Worm (Caenorhabditis elegans) whole organism, L4 larva: ENCODE data around the gene ZK863.1.
A peak's percentile ranks its signal among the peaks of the same experiment; 100 is the strongest.

ENCODE experiments used
- F10B5.3 ChIP-seq: sonication (generic microtip); optimal IDR thresholded peaks from 2 replicates; lab custom pipeline; 2016; ENCODE audit warnings: mild to moderate bottlenecking, missing genetic modification characterization, missing compliant biosample characterization
- F26F4.8 ChIP-seq: fragments of 200-800 bp; sonication (Bioruptor generic); conservative IDR thresholded peaks from 2 replicates; pipeline ENCODE4 v1.3.6; 2022; ENCODE audit warnings: missing genetic modification characterization, missing compliant biosample characterization
- F44E2.7 ChIP-seq: fragments of 200-800 bp; sonication (Bioruptor generic); IDR thresholded peaks from 2 replicates; pipeline ENCODE4 v2.1.2; 2022; ENCODE audit warnings: missing genetic modification characterization, missing compliant biosample characterization
- F49E8.2 ChIP-seq: sonication (generic microtip); optimal IDR thresholded peaks from 2 replicates; lab custom pipeline; 2016; ENCODE audit warnings: missing compliant biosample characterization, mild to moderate bottlenecking, missing genetic modification characterization, borderline replicate concordance
- R02D3.7 ChIP-seq: fragments of 150-350 bp; sonication (generic microtip); optimal IDR thresholded peaks from 3 replicates; lab custom pipeline; 2014; ENCODE audit warnings: missing biosample characterization, missing genetic modification characterization
- Y105C5A.15 ChIP-seq: fragments of 200-800 bp; sonication (Bioruptor generic); IDR thresholded peaks from 2 replicates; pipeline ENCODE4 v1.3.6; 2022; ENCODE audit warnings: missing genetic modification characterization, missing compliant biosample characterization
- Y48G9A.11 ChIP-seq: fragments of 200-800 bp; sonication (Bioruptor generic); IDR thresholded peaks from 2 replicates; pipeline ENCODE4 v1.3.6; 2022; ENCODE audit warnings: missing genetic modification reagents, missing genetic modification characterization, missing compliant biosample characterization
- Y75B8A.6 ChIP-seq: fragments of 200-800 bp; sonication (Bioruptor generic); IDR thresholded peaks from 2 replicates; pipeline ENCODE4 v1.3.6; 2022; ENCODE audit warnings: missing genetic modification reagents, missing genetic modification characterization, missing compliant biosample characterization
- ZK546.5 ChIP-seq, 2 experiments: sonication (generic microtip); optimal IDR thresholded peaks; 2 replicates each; lab custom pipeline; 2017; ENCODE audit warnings: missing biosample characterization in 2 of 2, missing genetic modification characterization in 2 of 2
- ama-1 ChIP-seq: fragments of 150-350 bp; optimal IDR thresholded peaks from 2 replicates; lab custom pipeline; 2014; ENCODE audit warnings: inconsistent platforms, mixed read lengths
- ceh-32 ChIP-seq: sonication (generic microtip); optimal IDR thresholded peaks from 2 replicates; lab custom pipeline; 2016; ENCODE audit warnings: mild to moderate bottlenecking, missing genetic modification characterization, missing compliant biosample characterization; ENCODE audit not compliant: poor library complexity
- ceh-82 ChIP-seq: sonication (generic microtip); optimal IDR thresholded peaks from 2 replicates; lab custom pipeline; 2017; ENCODE audit warnings: missing biosample characterization, missing genetic modification characterization
- ces-1 ChIP-seq: fragments of 150-350 bp; sonication (generic microtip); optimal IDR thresholded peaks from 4 replicates; lab custom pipeline; 2014; ENCODE audit warnings: missing biosample characterization, missing genetic modification reagents, missing genetic modification characterization
- cey-2 ChIP-seq: sonication (generic microtip); optimal IDR thresholded peaks from 3 replicates; lab custom pipeline; 2017; ENCODE audit warnings: missing genetic modification characterization, mild to moderate bottlenecking, missing compliant biosample characterization, antibody characterized with exemption, borderline replicate concordance; ENCODE audit not compliant: insufficient read depth
- ctbp-1 ChIP-seq: fragments of 200-800 bp; sonication (Bioruptor generic); IDR thresholded peaks from 2 replicates; pipeline ENCODE4 v1.3.6; 2022; ENCODE audit warnings: missing genetic modification reagents, missing genetic modification characterization, missing compliant biosample characterization
- daf-19 ChIP-seq: fragments of 200-800 bp; sonication (Bioruptor generic); conservative IDR thresholded peaks from 2 replicates; pipeline ENCODE4 v1.3.6; 2022; ENCODE audit warnings: missing genetic modification characterization, missing compliant biosample characterization
- dmd-8 ChIP-seq: fragments of 200-800 bp; sonication (Bioruptor generic); IDR thresholded peaks from 2 replicates; pipeline ENCODE4 v1.3.6; 2022; ENCODE audit warnings: missing genetic modification characterization, missing compliant biosample characterization
- dmd-9 ChIP-seq: fragments of 200-800 bp; sonication (Bioruptor generic); IDR thresholded peaks from 2 replicates; pipeline ENCODE4 v1.3.6; 2022; ENCODE audit warnings: missing genetic modification reagents, missing genetic modification characterization, missing compliant biosample characterization
- dve-1 ChIP-seq: sonication (generic microtip); optimal IDR thresholded peaks from 2 replicates; lab custom pipeline; 2017; ENCODE audit warnings: antibody characterized with exemption, mild to moderate bottlenecking, missing genetic modification characterization, missing compliant biosample characterization; ENCODE audit not compliant: insufficient read depth
- egl-27 ChIP-seq: sonication (generic microtip); optimal IDR thresholded peaks from 3 replicates; lab custom pipeline; 2017; ENCODE audit warnings: missing biosample characterization, missing genetic modification reagents, missing genetic modification characterization
- gei-8 ChIP-seq: fragments of 200-800 bp; sonication (Bioruptor generic); optimal IDR thresholded peaks from 2 replicates; lab custom pipeline; 2018; ENCODE audit warnings: mild to moderate bottlenecking, missing genetic modification characterization, missing compliant biosample characterization
- hif-1 ChIP-seq, 2 experiments: sonication (generic microtip); optimal IDR thresholded peaks; 2 replicates each; lab custom pipeline; 2016 to 2017; ENCODE audit warnings: missing compliant biosample characterization in 2 of 2, missing genetic modification characterization in 2 of 2, missing genetic modification reagents in 2 of 2, missing genotype in 2 of 2, mild to moderate bottlenecking in 1 of 2
- hlh-11 ChIP-seq: fragments of 200-800 bp; sonication (Bioruptor generic); optimal IDR thresholded peaks from 2 replicates; lab custom pipeline; 2018; ENCODE audit warnings: mild to moderate bottlenecking, missing genetic modification characterization, missing compliant biosample characterization
- hlh-30 ChIP-seq: sonication (generic microtip); optimal IDR thresholded peaks from 2 replicates; lab custom pipeline; 2017; ENCODE audit warnings: antibody characterized with exemption, mild to moderate bottlenecking, missing genetic modification characterization, missing compliant biosample characterization; ENCODE audit not compliant: insufficient read depth
- jun-1 ChIP-seq: fragments of 150-350 bp; optimal IDR thresholded peaks from 2 replicates; lab custom pipeline; 2014; ENCODE audit warnings: missing biosample characterization, missing genetic modification reagents, missing genetic modification characterization
- lin-13 ChIP-seq: fragments of 150-350 bp; optimal IDR thresholded peaks from 2 replicates; lab custom pipeline; 2014; ENCODE audit warnings: missing biosample characterization, missing genetic modification reagents, missing genetic modification characterization
- lsy-2 ChIP-seq, 2 experiments: fragments of 150-350 bp in 1 of 2; sonication (generic microtip) in 1 of 2; optimal IDR thresholded peaks; 2 replicates each; lab custom pipeline; 2014 to 2017; ENCODE audit warnings: missing biosample characterization in 2 of 2, missing genetic modification characterization in 2 of 2
- mdl-1 ChIP-seq, 2 experiments: fragments of 150-350 bp in 1 of 2; sonication (generic microtip) in 1 of 2; optimal IDR thresholded peaks; 2 replicates each; lab custom pipeline; 2014 to 2017; ENCODE audit warnings: missing biosample characterization in 2 of 2, missing genetic modification characterization in 2 of 2
- mdt-29 ChIP-seq: fragments of 200-800 bp; sonication (Bioruptor generic); IDR thresholded peaks from 2 replicates; pipeline ENCODE4 v1.3.6; 2022; ENCODE audit warnings: missing genetic modification reagents, missing genetic modification characterization, missing compliant biosample characterization
- mep-1 ChIP-seq: fragments of 150-350 bp; sonication (generic microtip); optimal IDR thresholded peaks from 3 replicates; lab custom pipeline; 2014; ENCODE audit warnings: missing biosample characterization, missing genetic modification characterization
- mes-2 ChIP-seq: sonication (generic microtip); optimal IDR thresholded peaks from 2 replicates; lab custom pipeline; 2016; ENCODE audit warnings: missing genotype, mild to moderate bottlenecking, missing genetic modification characterization, missing compliant biosample characterization; ENCODE audit not compliant: poor library complexity, severe bottlenecking
- nhr-237 ChIP-seq: sonication (generic microtip); optimal IDR thresholded peaks from 2 replicates; lab custom pipeline; 2017; ENCODE audit warnings: missing biosample characterization, missing genetic modification characterization
- nhr-28 ChIP-seq: fragments of 150-350 bp; optimal IDR thresholded peaks from 2 replicates; lab custom pipeline; 2014; ENCODE audit warnings: missing biosample characterization, missing genetic modification characterization
- nhr-41 ChIP-seq: fragments of 200-800 bp; sonication (Bioruptor generic); IDR thresholded peaks from 2 replicates; pipeline ENCODE4 v1.3.6; 2022; ENCODE audit warnings: missing genetic modification reagents, missing genetic modification characterization, missing compliant biosample characterization
- nhr-42 ChIP-seq: fragments of 200-800 bp; sonication (Bioruptor generic); IDR thresholded peaks from 2 replicates; pipeline ENCODE4 v1.3.6; 2022; ENCODE audit warnings: missing genetic modification characterization, missing compliant biosample characterization
- nhr-48 ChIP-seq: sonication (generic microtip); optimal IDR thresholded peaks from 2 replicates; lab custom pipeline; 2016; ENCODE audit warnings: mild to moderate bottlenecking, missing genetic modification characterization, missing compliant biosample characterization
- nhr-6 ChIP-seq: fragments of 150-350 bp; optimal IDR thresholded peaks from 2 replicates; lab custom pipeline; 2014; ENCODE audit warnings: missing biosample characterization, missing genetic modification characterization
- nhr-77 ChIP-seq: fragments of 150-350 bp; optimal IDR thresholded peaks from 2 replicates; lab custom pipeline; 2014; ENCODE audit warnings: missing biosample characterization, missing genetic modification characterization
- pha-4 ChIP-seq, 2 experiments: fragments of 150-350 bp in 1 of 2; fragments of 200-800 bp in 1 of 2; sonication (Bioruptor generic) in 1 of 2; IDR thresholded peaks in 1 of 2; optimal IDR thresholded peaks in 1 of 2; 2 replicates each; pipeline versions ENCODE4 v1.3.6 to Lab custom; 2014 to 2022; ENCODE audit warnings: missing genetic modification characterization in 2 of 2, missing genetic modification reagents in 2 of 2, missing biosample characterization in 1 of 2, missing compliant biosample characterization in 1 of 2
- pqm-1 ChIP-seq: sonication (generic microtip); optimal IDR thresholded peaks from 2 replicates; lab custom pipeline; 2017; ENCODE audit warnings: missing biosample characterization, missing genetic modification characterization
- rbr-2 ChIP-seq: sonication (generic microtip); optimal IDR thresholded peaks from 2 replicates; lab custom pipeline; 2016; ENCODE audit warnings: missing genotype, missing genetic modification characterization, missing compliant biosample characterization
- set-16 ChIP-seq: fragments of 200-800 bp; sonication (Bioruptor generic); IDR thresholded peaks from 2 replicates; pipeline ENCODE4 v1.3.6; 2022; ENCODE audit warnings: missing genetic modification reagents, missing genetic modification characterization, missing compliant biosample characterization
- skn-1 ChIP-seq: fragments of 150-350 bp; optimal IDR thresholded peaks from 2 replicates; lab custom pipeline; 2014; ENCODE audit warnings: missing biosample characterization, missing genetic modification characterization
- tag-97 ChIP-seq: fragments of 200-800 bp; sonication (Bioruptor generic); IDR thresholded peaks from 2 replicates; pipeline ENCODE4 v1.3.6; 2022; ENCODE audit warnings: missing genetic modification characterization, missing compliant biosample characterization
- unc-130 ChIP-seq: sonication (generic microtip); optimal IDR thresholded peaks from 2 replicates; lab custom pipeline; 2016; ENCODE audit warnings: missing genetic modification reagents, missing genetic modification characterization, missing compliant biosample characterization
- unc-62 ChIP-seq, 3 experiments: fragments of 150-350 bp in 1 of 3; sonication (generic microtip); optimal IDR thresholded peaks in 2 of 3; peaks in 1 of 3; 1 replicate in 1 of 3; 2 replicates in 2 of 3; lab custom pipeline; 2014 to 2017; ENCODE audit warnings: missing biosample characterization in 3 of 3, missing genetic modification characterization in 3 of 3, missing genetic modification reagents in 3 of 3, missing genotype in 1 of 3
- zag-1 ChIP-seq: fragments of 150-350 bp; optimal IDR thresholded peaks from 2 replicates; lab custom pipeline; 2014; ENCODE audit warnings: missing biosample characterization, missing genetic modification characterization
- zfp-3 ChIP-seq: fragments of 200-800 bp; sonication (Bioruptor generic); conservative IDR thresholded peaks from 2 replicates; pipeline ENCODE4 v1.3.6; 2022; ENCODE audit warnings: missing genetic modification reagents, missing genetic modification characterization, missing compliant biosample characterization
- ztf-11 ChIP-seq: fragments of 150-350 bp; optimal IDR thresholded peaks from 2 replicates; lab custom pipeline; 2014; ENCODE audit warnings: missing biosample characterization, missing genetic modification characterization
- ztf-7 ChIP-seq: fragments of 150-350 bp; optimal IDR thresholded peaks from 2 replicates; lab custom pipeline; 2014; ENCODE audit warnings: missing biosample characterization, missing genetic modification characterization

ZK863.1 gene

ce11 chrV:12190943-12191569, 21.0 kb upstream of the ZK863.1 start, which contains the start of gene dpy-30 (continued):
- TF ChIP-seq set-16 (GFP tag; lab: Robert Waterston, UW) (no peak), ztf-7 (tag; lab: Kevin White, UChicago) (no peak), R02D3.7 (tag; lab: Kevin White, UChicago) (no peak), cey-2 (no peak), zag-1 (tag; lab: Kevin White, UChicago) (no peak), nhr-6 (peak; percentile 84), nhr-48 (tag; lab: Kevin White, UChicago) (no peak), dmd-9 (GFP tag; lab: Robert Waterston, UW) (no peak), egl-27 (tag; lab: Kevin White, UChicago) (no peak), ZK546.5 (tag; optimal IDR thresholded peaks at IDR 0.05; lab: Kevin White, UChicago) (no peak), skn-1 (tag; lab: Kevin White, UChicago) (no peak), hlh-11 (tag; lab: Kevin White, UChicago) (no peak), ctbp-1 (GFP tag; lab: Robert Waterston, UW) (no peak), zfp-3 (GFP tag; lab: Robert Waterston, UW) (no peak), mep-1 (tag; lab: Kevin White, UChicago) (peak; percentile 56), F49E8.2 (no peak), dve-1 (peak; percentile 39), pha-4 (GFP tag; IDR thresholded peaks at IDR 0.05; lab: Robert Waterston, UW) (no peak), pha-4 (tag; optimal IDR thresholded peaks at IDR 0.05; lab: Kevin White, UChicago) (no peak), Y75B8A.6 (GFP tag; lab: Robert Waterston, UW) (no peak), F10B5.3 (tag; lab: Kevin White, UChicago) (no peak), mdl-1 (tag; optimal IDR thresholded peaks at IDR 0.05; lab: Kevin White, UChicago) (no peak), gei-8 (no peak), nhr-42 (GFP tag; lab: Robert Waterston, UW) (no peak), dmd-8 (no peak), daf-19 (GFP tag; lab: Robert Waterston, UW) (no peak), pqm-1 (tag; lab: Kevin White, UChicago) (no peak), F44E2.7 (no peak), nhr-28 (tag; lab: Kevin White, UChicago) (peak; percentile 3), nhr-41 (no peak), F26F4.8 (no peak), ceh-32 (tag; lab: Kevin White, UChicago) (no peak), rbr-2 (tag; lab: Kevin White, UChicago) (peak; percentile 22), ceh-82 (no peak), jun-1 (tag; lab: Kevin White, UChicago) (no peak), unc-130 (GFP tag; lab: Kevin White, UChicago) (no peak), ama-1 (no peak), hlh-30 (peak; percentile 84), tag-97 (no peak), mes-2 (tag; lab: Kevin White, UChicago) (peak; percentile 77), ztf-11 (tag; lab: Kevin White, UChicago) (no peak), Y48G9A.11 (GFP tag; lab: Robert Waterston, UW) (peak; percentile 59; the same call in 1 of the 2 replicates), hif-1 (tag; optimal IDR thresholded peaks at IDR 0.05; lab: Kevin White, UChicago) (no peak), Y105C5A.15 (no peak), lsy-2 (tag; optimal IDR thresholded peaks at IDR 0.05; lab: Kevin White, UChicago) (peak; percentile 64 to 97), unc-62 (GFP tag; optimal IDR thresholded peaks at IDR 0.05 in 1 of 2; lab: Kevin White, UChicago) (no peak), unc-62 (tag; optimal IDR thresholded peaks at IDR 0.05; lab: Kevin White, UChicago) (no peak), ces-1 (GFP tag; lab: Kevin White, UChicago) (no peak), lin-13 (no peak), mdt-29 (GFP tag; lab: Robert Waterston, UW) (no peak), nhr-77 (tag; lab: Kevin White, UChicago) (no peak), nhr-237 (tag; lab: Kevin White, UChicago) (no peak)
